Fruit fly (Drosophila melanogaster) whole organism, embryonic: ENCODE measurements around the gene Notum.

Experiments used
- CG16779 ChIP-seq: fragments of 200-800 bp; sonication (Bioruptor generic); IDR thresholded peaks from 2 replicates; pipeline ENCODE4 v1.3.6; 2022; ENCODE audit warnings: missing biosample characterization, missing genetic modification characterization
- CG2116 ChIP-seq: fragments of 200-800 bp; sonication (Bioruptor generic); optimal IDR thresholded peaks from 3 replicates; lab custom pipeline; 2018; ENCODE audit warnings: missing biosample characterization, mild to moderate bottlenecking, missing genetic modification characterization
- CG3726 ChIP-seq: fragments of 200-800 bp; sonication (Bioruptor generic); IDR thresholded peaks from 3 replicates; pipeline ENCODE4, ENCODE4 v1.3.6; 2022; ENCODE audit warnings: missing biosample characterization, missing genetic modification characterization
- Gug ChIP-seq: fragments of 200-800 bp; sonication (Bioruptor generic); IDR thresholded peaks from 4 replicates; pipeline ENCODE4 v1.3.6; 2022; ENCODE audit warnings: missing biosample characterization, missing genetic modification characterization
- Lpt ChIP-seq: fragments of >200 bp; optimal IDR thresholded peaks from 2 replicates; lab custom pipeline; 2018; ENCODE audit warnings: missing biosample characterization, missing genetic modification characterization
- ap ChIP-seq: fragments of 200-800 bp; sonication (Bioruptor generic); IDR thresholded peaks from 2 replicates; pipeline ENCODE4 v1.3.6; 2022; ENCODE audit warnings: missing biosample characterization, missing genetic modification characterization
- esg ChIP-seq: fragments of 200-800 bp; sonication (Bioruptor generic); conservative IDR thresholded peaks from 2 replicates; pipeline ENCODE4 v1.3.6; 2022; ENCODE audit warnings: missing biosample characterization, missing genetic modification characterization
- nerfin-1 ChIP-seq: fragments of 200-800 bp; sonication (Bioruptor generic); optimal IDR thresholded peaks from 3 replicates; lab custom pipeline; 2019; ENCODE audit warnings: missing biosample characterization, mild to moderate bottlenecking, missing genetic modification characterization, moderate library complexity
- nmo ChIP-seq: fragments of 200-800 bp; sonication (Bioruptor generic); optimal IDR thresholded peaks from 2 replicates; lab custom pipeline; 2018; ENCODE audit warnings: missing biosample characterization, mild to moderate bottlenecking, missing genetic modification characterization, moderate library complexity
- otp ChIP-seq: fragments of 200-800 bp; sonication (Bioruptor generic); IDR thresholded peaks from 3 replicates; pipeline ENCODE4, ENCODE4 v1.3.6; 2022; ENCODE audit warnings: missing biosample characterization, missing genetic modification characterization
- pb ChIP-seq: fragments of 200-800 bp; sonication (Bioruptor generic); optimal IDR thresholded peaks from 3 replicates; lab custom pipeline; 2016; ENCODE audit warnings: missing biosample characterization, missing genetic modification characterization
- sqz ChIP-seq: fragments of 200-800 bp; sonication (Bioruptor generic); optimal IDR thresholded peaks from 3 replicates; lab custom pipeline; 2018; ENCODE audit warnings: missing biosample characterization, mild to moderate bottlenecking, missing genetic modification characterization
- tap ChIP-seq: fragments of 200-800 bp; optimal IDR thresholded peaks from 3 replicates; lab custom pipeline; 2019; ENCODE audit warnings: missing biosample characterization, mild to moderate bottlenecking, missing genetic modification characterization, moderate library complexity
- yki ChIP-seq: fragments of >200 bp; optimal IDR thresholded peaks from 3 replicates; lab custom pipeline; 2018

- TF ChIP-seq sqz (GFP tag; lab: Kevin White, UChicago): no peak
- no peak for TF ChIP-seq pb (GFP tag; lab: Kevin White, UChicago)
- no peak for TF ChIP-seq otp (GFP tag; lab: Robert Waterston, UW)
- no peak for TF ChIP-seq esg (GFP tag; lab: Robert Waterston, UW)
- TF ChIP-seq Lpt (GFP tag; lab: Kevin White, UChicago): no peak
- TF ChIP-seq ap (GFP tag; lab: Robert Waterston, UW): no peak
- TF ChIP-seq yki (lab: Kevin White, UChicago): no peak
- no peak for TF ChIP-seq CG2116 (GFP tag; lab: Kevin White, UChicago)
- TF ChIP-seq CG16779 (GFP tag; lab: Robert Waterston, UW): no peak
- TF ChIP-seq nmo (GFP tag; lab: Kevin White, UChicago): no peak
- TF ChIP-seq Gug (GFP tag; lab: Robert Waterston, UW): no peak
- TF ChIP-seq CG3726 (GFP tag; lab: Robert Waterston, UW): no peak
- no peak for TF ChIP-seq nerfin-1
- TF ChIP-seq tap (tag; lab: Kevin White, UChicago): no peak
Measured at dm6 chr3L:16012315-16012950, 10.8 kb upstream of the Notum start.
